Fruit fly (Drosophila melanogaster) whole organism, embryonic: Measurements from ENCODE around the gene CG14282.

ENCODE experiments used
- Bgb ChIP-seq: fragments of 200-800 bp; sonication (Bioruptor generic); IDR thresholded peaks from 2 replicates; pipeline ENCODE4 v1.3.6; 2022; ENCODE audit warnings: missing biosample characterization, missing genetic modification characterization; ENCODE audit not compliant: partially characterized antibody
- CG10565 ChIP-seq: fragments of 200-800 bp; sonication (Bioruptor generic); optimal IDR thresholded peaks from 3 replicates; lab custom pipeline; 2016; ENCODE audit warnings: missing biosample characterization, mild to moderate bottlenecking, missing genetic modification characterization
- CG10959 ChIP-seq: fragments of 200-800 bp; sonication (Bioruptor generic); IDR thresholded peaks from 2 replicates; pipeline ENCODE4 v1.3.6; 2022; ENCODE audit warnings: missing biosample characterization, missing genetic modification characterization
- CG11398 ChIP-seq: fragments of 200-800 bp; sonication (Bioruptor generic); optimal IDR thresholded peaks from 2 replicates; lab custom pipeline; 2016; ENCODE audit warnings: missing biosample characterization, missing genetic modification characterization
- CG1233 ChIP-seq: fragments of 200-800 bp; sonication (Bioruptor generic); optimal IDR thresholded peaks from 4 replicates; lab custom pipeline; 2018; ENCODE audit warnings: missing biosample characterization, mild to moderate bottlenecking, missing genetic modification characterization
- CG14710 ChIP-seq: fragments of 200-800 bp; sonication (Bioruptor generic); optimal IDR thresholded peaks from 3 replicates; lab custom pipeline; 2019; ENCODE audit warnings: missing biosample characterization, mild to moderate bottlenecking, missing genetic modification characterization, moderate library complexity
- CG15479 ChIP-seq: fragments of 200-800 bp; sonication (Bioruptor generic); optimal IDR thresholded peaks from 3 replicates; lab custom pipeline; 2019; ENCODE audit warnings: missing biosample characterization, mild to moderate bottlenecking, missing genetic modification characterization, moderate library complexity
- CG15514 ChIP-seq: fragments of 200-800 bp; sonication (Bioruptor generic); optimal IDR thresholded peaks from 3 replicates; lab custom pipeline; 2017; ENCODE audit warnings: missing biosample characterization, missing genetic modification characterization, mild to moderate bottlenecking, moderate library complexity, missing genetic modification reagents
- CG15601 ChIP-seq: fragments of 200-800 bp; sonication (Bioruptor generic); optimal IDR thresholded peaks from 3 replicates; lab custom pipeline; 2019; ENCODE audit warnings: missing biosample characterization, mild to moderate bottlenecking, missing genetic modification characterization, moderate library complexity
- CG2116 ChIP-seq: fragments of 200-800 bp; sonication (Bioruptor generic); optimal IDR thresholded peaks from 3 replicates; lab custom pipeline; 2018; ENCODE audit warnings: missing biosample characterization, mild to moderate bottlenecking, missing genetic modification characterization
- CG2202 ChIP-seq: fragments of 200-800 bp; sonication (Bioruptor generic); optimal IDR thresholded peaks from 2 replicates; lab custom pipeline; 2018; ENCODE audit warnings: missing biosample characterization, mild to moderate bottlenecking, missing genetic modification characterization
- CG3065 ChIP-seq: fragments of 200-800 bp; sonication (Bioruptor generic); optimal IDR thresholded peaks from 2 replicates; lab custom pipeline; 2016; ENCODE audit warnings: missing biosample characterization, missing genetic modification characterization
- CG33213 ChIP-seq: fragments of 200-800 bp; sonication (Bioruptor generic); optimal IDR thresholded peaks from 3 replicates; lab custom pipeline; 2016; ENCODE audit warnings: missing biosample characterization, missing genetic modification characterization
- CG34422 ChIP-seq: fragments of 200-800 bp; sonication (Bioruptor generic); IDR thresholded peaks from 3 replicates; pipeline ENCODE4 v1.3.6; 2022; ENCODE audit warnings: missing biosample characterization, missing genetic modification characterization
- CG4424 ChIP-seq: fragments of 200-800 bp; sonication (Bioruptor generic); optimal IDR thresholded peaks from 3 replicates; lab custom pipeline; 2016; ENCODE audit warnings: missing biosample characterization, missing genetic modification characterization
- CG4707 ChIP-seq: fragments of 200-800 bp; sonication (Bioruptor generic); optimal IDR thresholded peaks from 2 replicates; lab custom pipeline; 2018; ENCODE audit warnings: missing biosample characterization, mild to moderate bottlenecking, missing genetic modification characterization, moderate library complexity
- CG6689 ChIP-seq: fragments of 200-800 bp; sonication (Bioruptor generic); IDR thresholded peaks from 2 replicates; pipeline ENCODE4 v1.3.6; 2022; ENCODE audit warnings: missing biosample characterization, missing genetic modification characterization
- CoRest ChIP-seq: fragments of 200-800 bp; sonication (Bioruptor generic); optimal IDR thresholded peaks from 3 replicates; lab custom pipeline; 2018; ENCODE audit warnings: missing biosample characterization, mild to moderate bottlenecking, missing genetic modification characterization, moderate library complexity
- Dip3 ChIP-seq: fragments of 200-800 bp; sonication (Bioruptor generic); optimal IDR thresholded peaks from 3 replicates; lab custom pipeline; 2016; ENCODE audit warnings: missing biosample characterization, missing genetic modification characterization
- E2f1 ChIP-seq: fragments of 200-800 bp; sonication (Bioruptor generic); IDR thresholded peaks from 2 replicates; pipeline ENCODE4 v1.3.6; 2022; ENCODE audit warnings: missing biosample characterization, missing genetic modification characterization
- Elba2 ChIP-seq: fragments of 200-800 bp; sonication (Bioruptor generic); optimal IDR thresholded peaks from 3 replicates; lab custom pipeline; 2016; ENCODE audit warnings: missing biosample characterization, missing genetic modification characterization
- Fer3 ChIP-seq: fragments of 200-800 bp; sonication (Bioruptor generic); optimal IDR thresholded peaks from 2 replicates; lab custom pipeline; 2018; ENCODE audit warnings: missing biosample characterization, mild to moderate bottlenecking, missing genetic modification characterization, moderate library complexity
- Gug ChIP-seq: fragments of 200-800 bp; sonication (Bioruptor generic); IDR thresholded peaks from 4 replicates; pipeline ENCODE4 v1.3.6; 2022; ENCODE audit warnings: missing biosample characterization, missing genetic modification characterization
- Hr78 ChIP-seq, 2 experiments: fragments of 200-800 bp in 1 of 2; fragments of >200 bp in 1 of 2; sonication (Bioruptor generic) in 1 of 2; optimal IDR thresholded peaks; 2 replicates each; lab custom pipeline; 2017 to 2019; ENCODE audit warnings: missing biosample characterization in 2 of 2, missing genetic modification characterization in 2 of 2, mild to moderate bottlenecking in 1 of 2, moderate library complexity in 1 of 2
- Med ChIP-seq: fragments of 200-800 bp; sonication (Bioruptor generic); peaks from one replicate; lab custom pipeline; 2016; ENCODE audit warnings: missing biosample characterization, missing genetic modification characterization, mild to moderate bottlenecking, inconsistent platforms, moderate library complexity
- Mrtf ChIP-seq: fragments of 200-800 bp; sonication (Bioruptor generic); IDR thresholded peaks from 3 replicates; pipeline ENCODE4 v1.3.6; 2022; ENCODE audit warnings: missing biosample characterization, missing genetic modification characterization
- NC2α ChIP-seq: fragments of 200-800 bp; sonication (Bioruptor generic); optimal IDR thresholded peaks from 2 replicates; lab custom pipeline; 2016; ENCODE audit warnings: missing biosample characterization, missing genetic modification characterization
- NC2β ChIP-seq: fragments of 200-800 bp; sonication (Bioruptor generic); optimal IDR thresholded peaks from 2 replicates; lab custom pipeline; 2016; ENCODE audit warnings: missing biosample characterization, missing genetic modification characterization
- Ssrp ChIP-seq: fragments of 200-800 bp; sonication (Bioruptor generic); optimal IDR thresholded peaks from 2 replicates; lab custom pipeline; 2018; ENCODE audit warnings: missing biosample characterization, mild to moderate bottlenecking, missing genetic modification characterization, moderate library complexity
- Taf1 ChIP-seq: fragments of 200-800 bp; sonication (Bioruptor generic); IDR thresholded peaks from 2 replicates; pipeline ENCODE4 v1.3.6; 2022; ENCODE audit warnings: missing biosample characterization, missing genetic modification characterization
- al ChIP-seq: fragments of 200-800 bp; sonication (Bioruptor generic); IDR thresholded peaks from 2 replicates; pipeline ENCODE4 v1.3.6; 2022; ENCODE audit warnings: missing biosample characterization, missing genetic modification characterization
- bab2 ChIP-seq: fragments of 200-800 bp; sonication (Bioruptor generic); optimal IDR thresholded peaks from 2 replicates; lab custom pipeline; 2016; ENCODE audit warnings: missing biosample characterization, missing genetic modification characterization
- chm ChIP-seq: fragments of 200-800 bp; sonication (Bioruptor generic); IDR thresholded peaks from 2 replicates; pipeline ENCODE4 v1.3.6; 2022; ENCODE audit warnings: missing biosample characterization, missing genetic modification characterization
- ci ChIP-seq: fragments of 200-800 bp; sonication (Bioruptor generic); IDR thresholded peaks from 3 replicates; pipeline ENCODE4 v1.3.6; 2022; ENCODE audit warnings: missing biosample characterization, missing genetic modification characterization
- esg ChIP-seq: fragments of 200-800 bp; sonication (Bioruptor generic); conservative IDR thresholded peaks from 2 replicates; pipeline ENCODE4 v1.3.6; 2022; ENCODE audit warnings: missing biosample characterization, missing genetic modification characterization
- ftz-f1 ChIP-seq: fragments of 200-800 bp; sonication (Bioruptor generic); optimal IDR thresholded peaks from 2 replicates; lab custom pipeline; 2016; ENCODE audit warnings: missing biosample characterization, missing genetic modification characterization
- gem ChIP-seq: fragments of 200-800 bp; sonication (Bioruptor generic); optimal IDR thresholded peaks from 2 replicates; lab custom pipeline; 2019; ENCODE audit warnings: missing biosample characterization, mild to moderate bottlenecking, missing genetic modification characterization, moderate library complexity
- gro ChIP-seq: fragments of 200-800 bp; sonication (Bioruptor generic); optimal IDR thresholded peaks from 2 replicates; lab custom pipeline; 2016; ENCODE audit warnings: missing biosample characterization, missing genetic modification characterization
- gsb ChIP-seq: fragments of 200-800 bp; sonication (Bioruptor generic); IDR thresholded peaks from 2 replicates; pipeline ENCODE4 v1.3.6; 2022; ENCODE audit warnings: missing biosample characterization, missing genetic modification characterization
- hbn ChIP-seq: fragments of 200-800 bp; sonication (Bioruptor generic); IDR thresholded peaks from 2 replicates; pipeline ENCODE4 v1.3.6; 2022; ENCODE audit warnings: missing biosample characterization, missing genetic modification characterization; ENCODE audit not compliant: partially characterized antibody
- lilli ChIP-seq: fragments of 200-800 bp; sonication (Bioruptor generic); optimal IDR thresholded peaks from 3 replicates; lab custom pipeline; 2016; ENCODE audit warnings: missing biosample characterization, missing genetic modification characterization
- odd ChIP-seq: fragments of 200-800 bp; sonication (Bioruptor generic); optimal IDR thresholded peaks from 2 replicates; lab custom pipeline; 2017; ENCODE audit warnings: missing biosample characterization, mild to moderate bottlenecking, missing genetic modification characterization
- scrt ChIP-seq: fragments of 200-800 bp; sonication (Bioruptor generic); optimal IDR thresholded peaks from 2 replicates; lab custom pipeline; 2018; ENCODE audit warnings: missing biosample characterization, mild to moderate bottlenecking, missing genetic modification characterization, moderate library complexity
- seq ChIP-seq: fragments of 200-800 bp; sonication (Bioruptor generic); IDR thresholded peaks from 2 replicates; pipeline ENCODE4 v1.3.6; 2022; ENCODE audit warnings: missing biosample characterization, missing genetic modification characterization
- so ChIP-seq: fragments of 200-800 bp; sonication (Bioruptor generic); IDR thresholded peaks from 3 replicates; pipeline ENCODE4 v1.3.6; 2022; ENCODE audit warnings: missing biosample characterization, missing genetic modification characterization
- sob ChIP-seq: fragments of 200-800 bp; sonication (Bioruptor generic); IDR thresholded peaks from 2 replicates; pipeline ENCODE4 v1.3.6; 2022; ENCODE audit warnings: missing biosample characterization, missing genetic modification characterization
- toy ChIP-seq: fragments of 200-800 bp; sonication (Bioruptor generic); IDR thresholded peaks from 2 replicates; pipeline ENCODE4 v1.3.6; 2022; ENCODE audit warnings: missing biosample characterization, missing genetic modification characterization
- tx ChIP-seq: fragments of 200-800 bp; sonication (Bioruptor generic); optimal IDR thresholded peaks from 2 replicates; lab custom pipeline; 2016; ENCODE audit warnings: missing biosample characterization, missing genetic modification characterization
- vvl ChIP-seq: fragments of 200-800 bp; sonication (Bioruptor generic); IDR thresholded peaks from 2 replicates; pipeline ENCODE4 v1.3.6; 2022; ENCODE audit warnings: missing biosample characterization, missing genetic modification characterization
- wor ChIP-seq: fragments of 200-800 bp; sonication (Bioruptor generic); IDR thresholded peaks from 2 replicates; pipeline ENCODE4 v1.3.6; 2022; ENCODE audit warnings: missing biosample characterization, missing genetic modification characterization

CG14282 gene

DNA sequence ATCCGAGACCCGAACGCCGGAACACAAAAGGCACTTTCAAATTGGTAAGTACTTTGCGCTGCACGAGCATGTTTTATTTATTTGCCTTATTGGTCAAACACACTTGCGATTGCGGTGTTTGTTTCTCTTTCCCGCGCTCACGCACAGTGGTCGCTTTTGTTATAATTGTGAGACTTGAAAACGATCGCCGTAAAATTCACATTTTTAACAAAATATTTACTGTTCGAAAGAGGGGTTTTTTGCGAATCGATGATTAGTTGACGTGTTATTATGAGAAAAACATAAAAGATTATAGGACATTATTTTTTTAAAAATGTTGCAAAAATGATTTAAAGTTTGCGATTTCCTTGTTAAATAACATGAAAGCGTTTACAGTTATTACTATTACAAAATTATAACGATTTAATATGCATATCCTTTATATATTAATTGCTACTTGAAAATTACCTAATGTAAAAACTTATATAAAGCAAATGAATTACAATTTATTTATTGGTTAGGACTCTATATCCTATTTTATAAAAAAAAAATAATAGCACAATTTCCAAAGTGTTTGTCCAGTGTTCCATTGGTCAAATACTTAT lies 11.8 kb upstream of the CG14282 start (continued):
- peak; percentile 59 for TF ChIP-seq CG4424 (GFP tag; lab: Kevin White, UChicago)
- peak; percentile 47; the same call in 1 of the 2 replicates for TF ChIP-seq vvl (GFP tag; lab: Robert Waterston, UW)
- no peak for TF ChIP-seq toy (GFP tag; lab: Robert Waterston, UW)
- TF ChIP-seq CG34422: peak; percentile 22; the same call in 1 of the 3 replicates
- no peak for TF ChIP-seq CG3065 (GFP tag; lab: Kevin White, UChicago)
- peak; percentile 37 for TF ChIP-seq NC2β
- TF ChIP-seq gro: no peak
- peak; percentile 59 for TF ChIP-seq CoRest (tag; lab: Kevin White, UChicago)
- no peak for TF ChIP-seq chm (GFP tag; lab: Robert Waterston, UW)
- peak; percentile 68 for TF ChIP-seq gem (tag; lab: Kevin White, UChicago)
- no peak for TF ChIP-seq CG15479 (GFP tag; lab: Kevin White, UChicago)
- TF ChIP-seq bab2 (GFP tag; lab: Kevin White, UChicago): no peak
- TF ChIP-seq ftz-f1: no peak
- peak; percentile 2 for TF ChIP-seq CG2116 (GFP tag; lab: Kevin White, UChicago)
- TF ChIP-seq NC2α (GFP tag; lab: Kevin White, UChicago): peak; percentile 27
- TF ChIP-seq tx (GFP tag; lab: Kevin White, UChicago): peak; percentile 12
- peak; percentile 24 for TF ChIP-seq CG15514
- TF ChIP-seq hbn: no peak
- TF ChIP-seq Dip3 (GFP tag; lab: Kevin White, UChicago): peak; percentile 37
- peak; percentile 71; the same call in 2 of the 3 replicates for TF ChIP-seq ci (GFP tag; lab: Robert Waterston, UW)
- TF ChIP-seq CG11398 (GFP tag; lab: Kevin White, UChicago): no peak
- TF ChIP-seq CG33213 (GFP tag; lab: Kevin White, UChicago): peak; percentile 10
- TF ChIP-seq Fer3 (tag; lab: Kevin White, UChicago): peak; percentile 54
- TF ChIP-seq CG6689: peak; percentile 32; the same call in 1 of the 2 replicates
- TF ChIP-seq Bgb (GFP tag; lab: Robert Waterston, UW): no peak
- TF ChIP-seq esg (GFP tag; lab: Robert Waterston, UW): peak; percentile 22
- no peak for TF ChIP-seq gsb (GFP tag; lab: Robert Waterston, UW)
- peak; percentile 50; the same call in 1 of the 2 replicates for TF ChIP-seq sob (GFP tag; lab: Robert Waterston, UW)
- peak; percentile 52 for TF ChIP-seq E2f1 (GFP tag; lab: Robert Waterston, UW)
- peak; percentile 33 for TF ChIP-seq Ssrp (tag; lab: Kevin White, UChicago)
- peak; percentile 90 for TF ChIP-seq Elba2
- no peak for TF ChIP-seq Taf1 (GFP tag; lab: Robert Waterston, UW)
- no peak for TF ChIP-seq scrt (GFP tag; lab: Kevin White, UChicago)
- peak; percentile 31 for TF ChIP-seq CG14710 (tag; lab: Kevin White, UChicago)
- no peak for TF ChIP-seq wor (GFP tag; lab: Robert Waterston, UW)
- TF ChIP-seq Gug: peak; percentile 39; the same call in 2 of the 4 replicates
- TF ChIP-seq al (GFP tag; lab: Robert Waterston, UW): no peak
- no peak for TF ChIP-seq CG2202 (tag; lab: Kevin White, UChicago)
- TF ChIP-seq CG4707: peak; percentile 87
- TF ChIP-seq odd (GFP tag; lab: Kevin White, UChicago): peak; percentile 17
- TF ChIP-seq seq (GFP tag; lab: Robert Waterston, UW): 0 out of 2 replicates have a peak, but pooled peaks have one; percentile 22
- no peak for TF ChIP-seq CG10565 (GFP tag; lab: Kevin White, UChicago)
- TF ChIP-seq CG1233: peak; percentile 47
- peak; percentile 27; the same call in 1 of the 3 replicates for TF ChIP-seq so (GFP tag; lab: Robert Waterston, UW)
- TF ChIP-seq CG10959 (GFP tag; lab: Robert Waterston, UW): peak; percentile 38; the same call in 1 of the 2 replicates
- TF ChIP-seq Med (GFP tag; lab: Kevin White, UChicago): peak; percentile 84
- peak; percentile 6 for TF ChIP-seq CG15601 (tag; lab: Kevin White, UChicago)
- peak; percentile 48 for TF ChIP-seq lilli
- TF ChIP-seq Mrtf (GFP tag; lab: Robert Waterston, UW): no peak
- no peak for TF ChIP-seq Hr78 (GFP tag; optimal IDR thresholded peaks at IDR 0.05; lab: Kevin White, UChicago)
